Fruit fly (Drosophila melanogaster): Measurements from ENCODE around the gene CG5026.
A peak's percentile ranks its signal among the peaks of the same experiment; 100 is the strongest.

Gene CG5026

DNA sequence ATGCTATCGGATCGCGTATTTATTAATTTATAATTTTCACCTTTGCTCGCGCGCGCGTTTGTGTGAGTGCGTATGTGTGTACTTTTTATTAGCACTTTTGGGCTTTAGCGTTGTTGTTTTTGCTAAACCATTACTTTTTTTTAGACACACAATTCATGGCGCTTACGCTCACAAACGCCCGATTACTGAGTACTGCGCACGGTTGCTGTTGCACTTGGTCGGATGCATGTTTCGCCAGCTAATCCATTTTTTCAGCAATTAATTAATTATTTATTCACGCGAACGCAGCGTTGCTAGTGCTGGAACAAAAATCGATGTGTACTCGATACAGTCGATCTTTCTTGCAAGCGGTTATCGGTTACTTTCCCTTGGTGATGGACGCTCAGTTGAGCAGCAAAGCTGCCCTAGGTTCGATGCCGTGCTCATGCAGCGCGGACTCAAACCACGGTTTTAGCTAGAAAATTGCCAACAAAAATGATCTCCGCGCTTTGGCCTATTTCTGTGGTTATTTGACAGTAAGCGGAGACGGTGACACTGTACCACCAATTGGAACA, 29.4 kb downstream of the CG5026 start, which contains the start of the genes smg and CG5087 (continued):
- no peak for TF ChIP-seq CG5180 (GFP tag; optimal IDR thresholded peaks at IDR 0.05)
- TF ChIP-seq CG10209 (GFP tag; optimal IDR thresholded peaks at IDR 0.05) = no peak
- peak; percentile 14; the same call in 1 of the 2 replicates for TF ChIP-seq E2f1 (GFP tag; IDR thresholded peaks at IDR 0.05)
- TF ChIP-seq wdn (GFP tag; IDR thresholded peaks at IDR 0.05) = peak; percentile 31; the same call in 1 of the 2 replicates
- peak; percentile 36 for TF ChIP-seq chn (GFP tag; optimal IDR thresholded peaks at IDR 0.05)
- peak; percentile 72 for TF ChIP-seq CG2120 (GFP tag; optimal IDR thresholded peaks at IDR 0.05)
- TF ChIP-seq ato (GFP tag; IDR thresholded peaks at IDR 0.05; ENCODE audit: partially characterized antibody) = peak; percentile 59
- TF ChIP-seq dm (GFP tag; optimal IDR thresholded peaks at IDR 0.05) = peak; percentile 57
- peak; percentile 97 for TF ChIP-seq CG9797 (GFP tag; optimal IDR thresholded peaks at IDR 0.05)
- peak; percentile 74 for TF ChIP-seq cg (GFP tag; optimal IDR thresholded peaks at IDR 0.05)
- TF ChIP-seq jumu (GFP tag; optimal IDR thresholded peaks at IDR 0.05) = peak; percentile 66
- TF ChIP-seq CG12299 (tag; optimal IDR thresholded peaks at IDR 0.05) = peak; percentile 35
- no peak for TF ChIP-seq prd (optimal IDR thresholded peaks at IDR 0.05)
- TF ChIP-seq prd (GFP tag; IDR thresholded peaks at IDR 0.05) = peak; percentile 43; the same call in 2 of the 3 replicates
- TF ChIP-seq amos (GFP tag; IDR thresholded peaks at IDR 0.05; ENCODE audit: partially characterized antibody) = peak; percentile 74
- TF ChIP-seq zfh2 (GFP tag; optimal IDR thresholded peaks at IDR 0.05) = peak; percentile 55
- TF ChIP-seq Chrac-16 (GFP tag; optimal IDR thresholded peaks at IDR 0.05) = peak; percentile 7
- TF ChIP-seq CG13296 (GFP tag; optimal IDR thresholded peaks at IDR 0.05) = peak; percentile 48
- TF ChIP-seq CG18619 (GFP tag; optimal IDR thresholded peaks at IDR 0.05) = no peak
- TF ChIP-seq grau (tag; optimal IDR thresholded peaks at IDR 0.05) = peak; percentile 23
- peak; percentile 51 for TF ChIP-seq ERR (GFP tag; optimal IDR thresholded peaks at IDR 0.05)
- TF ChIP-seq sob (GFP tag; IDR thresholded peaks at IDR 0.05) = peak; percentile 70
- TF ChIP-seq pita (GFP tag; optimal IDR thresholded peaks at IDR 0.05) = peak; percentile 97
- TF ChIP-seq Dp (GFP tag; optimal IDR thresholded peaks at IDR 0.05) = peak; percentile 56
- no peak for TF ChIP-seq NC2α (GFP tag; optimal IDR thresholded peaks at IDR 0.05)
- TF ChIP-seq CHES-1-like (GFP tag; optimal IDR thresholded peaks at IDR 0.05) = peak; percentile 86
- TF ChIP-seq dysf (GFP tag; IDR thresholded peaks at IDR 0.05) = no peak
- peak; percentile 65 for TF ChIP-seq ewg (GFP tag; optimal IDR thresholded peaks at IDR 0.05)
- peak; percentile 36; the same call in 1 of the 2 replicates for TF ChIP-seq CG11247 (GFP tag; IDR thresholded peaks at IDR 0.05)
- peak; percentile 0 for TF ChIP-seq nom (GFP tag; optimal IDR thresholded peaks at IDR 0.05)
- TF ChIP-seq bcd (GFP tag; optimal IDR thresholded peaks at IDR 0.05) = peak; percentile 58
- TF ChIP-seq gfzf (GFP tag; optimal IDR thresholded peaks at IDR 0.05) = peak; percentile 100
- TF ChIP-seq CG6175 (GFP tag; IDR thresholded peaks at IDR 0.05) = no peak
- peak; percentile 70 for TF ChIP-seq CG3847 (GFP tag; IDR thresholded peaks at IDR 0.05)
- peak in 1 of 2 experiments; percentile 1 for TF ChIP-seq crp (GFP tag; optimal IDR thresholded peaks at IDR 0.05)
- TF ChIP-seq mld (GFP tag; IDR thresholded peaks at IDR 0.05; ENCODE audit: partially characterized antibody) = no peak
- TF ChIP-seq zfh1 (GFP tag; IDR thresholded peaks at IDR 0.05) = peak; percentile 56; the same call in 2 of the 3 replicates
- TF ChIP-seq exex (tag; optimal IDR thresholded peaks at IDR 0.05) = peak; percentile 67
- TF ChIP-seq NfI (GFP tag; optimal IDR thresholded peaks at IDR 0.05) = peak; percentile 14
- peak; percentile 86 for TF ChIP-seq trem (tag; optimal IDR thresholded peaks at IDR 0.05)
- peak; percentile 93 for TF ChIP-seq Ets65A (GFP tag)
- TF ChIP-seq zen2 (GFP tag; IDR thresholded peaks at IDR 0.05; ENCODE audit: partially characterized antibody) = no peak
- no peak for TF ChIP-seq CG11696 (GFP tag; IDR thresholded peaks at IDR 0.05)
- peak; percentile 86; the same call in 3 of the 4 replicates for TF ChIP-seq chinmo (GFP tag; IDR thresholded peaks at IDR 0.05; ENCODE audit: partially characterized antibody)
- TF ChIP-seq insv (GFP tag; optimal IDR thresholded peaks at IDR 0.05) = peak in 1 of 2 experiments; percentile 92
- TF ChIP-seq CG7745 (tag; optimal IDR thresholded peaks at IDR 0.05) = peak; percentile 79
- peak; percentile 94 for TF ChIP-seq CG1603 (tag; optimal IDR thresholded peaks at IDR 0.05)
- no peak for TF ChIP-seq luna (GFP tag; optimal IDR thresholded peaks at IDR 0.05)
- no peak for TF ChIP-seq Tbp (GFP tag; optimal IDR thresholded peaks at IDR 0.05)
